Worm (Caenorhabditis elegans): ENCODE measurements around the gene eor-2.

- TF ChIP-seq set-16 (GFP tag; IDR thresholded peaks at IDR 0.05): no peak
- TF ChIP-seq F37D6.2 (tag; optimal IDR thresholded peaks at IDR 0.05): no peak
- TF ChIP-seq mep-1 (tag; optimal IDR thresholded peaks at IDR 0.05): no peak
- TF ChIP-seq pha-4 (GFP tag; IDR thresholded peaks at IDR 0.05): no peak
- TF ChIP-seq pha-4 (tag; optimal IDR thresholded peaks at IDR 0.05): no peak
- TF ChIP-seq aly-2 (tag; optimal IDR thresholded peaks at IDR 0.05): no peak
- no peak for TF ChIP-seq unc-62 (GFP tag; optimal IDR thresholded peaks at IDR 0.05 in 1 of 2)
- TF ChIP-seq unc-62 (tag; optimal IDR thresholded peaks at IDR 0.05): no peak
- no peak for TF ChIP-seq nhr-25 (tag; optimal IDR thresholded peaks at IDR 0.05; ENCODE audit: borderline replicate concordance, insufficient read depth)
- TF ChIP-seq lin-29 (GFP tag; IDR thresholded peaks at IDR 0.05): no peak
- no peak for TF ChIP-seq zfp-2 (tag; optimal IDR thresholded peaks at IDR 0.05)
- TF ChIP-seq mes-2 (tag; optimal IDR thresholded peaks at IDR 0.05; ENCODE audit: poor library complexity, severe bottlenecking): no peak
- no peak for TF ChIP-seq snpc-1.2 (GFP tag; IDR thresholded peaks at IDR 0.05)
- TF ChIP-seq jun-1 (tag; optimal IDR thresholded peaks at IDR 0.05): no peak
- no peak for TF ChIP-seq nhr-11 (tag; optimal IDR thresholded peaks at IDR 0.05)
- no peak for TF ChIP-seq fos-1 (tag; optimal IDR thresholded peaks at IDR 0.05)
Measured at ce11 chrX:14607770-14608169, 5.0 kb downstream of the eor-2 start.
